Worm (Caenorhabditis elegans): ENCODE data around the gene F08B12.4.

The F08B12.4 gene

DNA sequence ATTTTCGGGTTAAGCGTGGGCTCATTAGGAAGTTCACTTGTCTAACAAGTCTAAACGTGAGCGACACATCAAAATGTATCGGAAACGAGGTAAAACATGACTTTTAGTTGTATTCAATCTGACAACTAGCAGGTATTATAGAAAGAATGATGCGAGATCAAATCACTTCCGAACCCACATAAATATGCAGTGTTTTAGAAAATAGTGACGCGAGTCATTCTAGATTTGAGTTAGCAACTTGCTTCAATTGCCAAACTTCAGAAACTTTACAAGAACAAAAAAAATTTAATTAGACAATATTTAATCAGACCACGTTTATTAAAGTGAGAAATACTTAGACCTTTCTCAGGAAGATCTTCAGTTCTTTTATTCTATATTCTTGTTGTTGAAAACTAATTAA, 49.1 kb upstream of the F08B12.4 start:
- no peak for TF ChIP-seq ztf-6 (GFP tag; IDR thresholded peaks at IDR 0.05)
- TF ChIP-seq ztf-22 (GFP tag; optimal IDR thresholded peaks at IDR 0.05) = no peak
- no peak for TF ChIP-seq K11D2.4 (GFP tag; IDR thresholded peaks at IDR 0.05)
- TF ChIP-seq sea-2 (GFP tag; IDR thresholded peaks at IDR 0.05) = no peak
- no peak for TF ChIP-seq lsy-27 (tag; optimal IDR thresholded peaks at IDR 0.05; ENCODE audit: borderline replicate concordance, insufficient read depth)
- no peak for TF ChIP-seq T07F8.4 (tag; optimal IDR thresholded peaks at IDR 0.05)
- TF ChIP-seq rcor-1 (GFP tag; IDR thresholded peaks at IDR 0.05) = no peak
- TF ChIP-seq rpc-1 (optimal IDR thresholded peaks at IDR 0.05) = no peak
- no peak for TF ChIP-seq rpc-1 (tag; optimal IDR thresholded peaks at IDR 0.05)
- no peak for TF ChIP-seq mxl-1 (tag; optimal IDR thresholded peaks at IDR 0.05)
- TF ChIP-seq hlh-26 (GFP tag; conservative IDR thresholded peaks at IDR 0.05) = no peak
- TF ChIP-seq F55B11.4 (tag; optimal IDR thresholded peaks at IDR 0.05; ENCODE audit: borderline replicate concordance, insufficient read depth) = no peak
- TF ChIP-seq B0261.1 (tag; optimal IDR thresholded peaks at IDR 0.05) = no peak
- TF ChIP-seq lsl-1 (GFP tag; optimal IDR thresholded peaks at IDR 0.05) = no peak
- no peak for TF ChIP-seq let-526 (GFP tag; IDR thresholded peaks at IDR 0.05)

DNA sequence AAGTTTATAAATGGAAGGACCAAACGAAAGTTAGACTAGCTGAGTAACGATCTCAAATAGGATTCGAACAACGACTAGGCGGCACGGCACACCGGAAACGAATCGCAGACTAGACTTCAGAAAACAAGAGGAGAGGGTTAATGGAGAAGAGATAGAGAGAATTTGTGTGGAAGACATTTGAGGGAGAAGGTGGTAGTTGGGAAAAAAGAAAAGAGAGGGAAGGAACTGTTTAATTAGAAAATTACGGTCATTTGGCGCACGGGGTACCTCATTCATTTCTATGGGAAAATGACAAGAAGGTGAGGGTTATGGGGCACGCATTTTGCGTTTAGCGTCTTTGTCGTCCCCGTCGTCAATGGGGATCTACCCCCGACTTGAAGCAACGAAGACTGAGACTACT, 46.7 kb upstream of the F08B12.4 start, which contains the start of gene F48C5.2:
TSS of gene F48C5.2 (minus strand) at position 101 of the 400 bp plus-strand sequence.
- TF ChIP-seq mel-28 (tag; optimal IDR thresholded peaks at IDR 0.05; ENCODE audit: borderline replicate concordance) (no peak), dpl-1 (GFP tag; optimal IDR thresholded peaks at IDR 0.05) (no peak), ceh-58 (GFP tag; IDR thresholded peaks at IDR 0.05) (no peak), nhr-80 (tag; optimal IDR thresholded peaks at IDR 0.05) (no peak)

DNA sequence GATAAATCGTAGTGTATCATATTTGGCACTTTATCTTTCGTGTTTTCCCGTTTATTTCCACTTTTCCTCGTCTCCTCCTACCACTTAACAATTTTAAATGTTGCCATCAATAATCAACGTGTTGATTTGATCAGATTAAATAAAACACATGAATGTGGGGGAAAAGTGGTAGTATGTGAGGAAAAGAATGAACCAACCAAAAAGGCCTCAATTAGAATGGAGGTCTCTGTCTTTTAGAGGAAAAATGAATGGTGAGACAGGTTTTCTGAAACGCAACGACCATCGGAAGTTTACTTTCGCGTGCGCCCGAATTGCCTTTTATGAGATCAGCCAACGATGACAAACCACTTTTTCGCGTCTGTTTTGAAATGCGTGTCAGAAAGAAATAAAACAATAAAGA, 44.8 kb upstream of the F08B12.4 start:
- no peak for TF ChIP-seq nhr-120 (GFP tag; IDR thresholded peaks at IDR 0.05)

DNA sequence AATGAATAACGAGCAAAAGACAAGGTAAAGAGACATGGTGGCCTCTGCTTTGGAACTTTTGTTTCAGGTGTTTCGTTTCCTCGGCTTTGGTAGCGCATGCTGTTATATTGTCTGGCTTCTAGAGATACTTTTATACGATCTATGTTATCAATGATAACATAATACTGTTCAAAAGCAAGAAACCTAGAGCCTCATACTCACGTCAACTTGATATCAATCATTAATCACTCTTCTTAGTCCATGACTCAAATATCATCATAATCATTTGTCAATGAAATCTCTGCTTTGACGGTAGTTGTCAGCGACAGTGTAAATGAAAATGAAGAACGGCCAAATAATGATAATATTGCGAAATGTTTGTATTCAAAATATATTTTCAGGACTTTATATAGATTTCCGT, 42.7 kb upstream of the F08B12.4 start:
- TF ChIP-seq cebp-2 (GFP tag; IDR thresholded peaks at IDR 0.05) = no peak
- TF ChIP-seq him-1 (tag; optimal IDR thresholded peaks at IDR 0.05) = no peak
- no peak for TF ChIP-seq attf-5 (GFP tag; optimal IDR thresholded peaks at IDR 0.05)
- no peak for TF ChIP-seq repo-1 (tag; optimal IDR thresholded peaks at IDR 0.05)
- TF ChIP-seq somi-1 (GFP tag; optimal IDR thresholded peaks at IDR 0.05) = peak; percentile 7
- no peak for TF ChIP-seq ztf-6 (GFP tag; IDR thresholded peaks at IDR 0.05)

DNA sequence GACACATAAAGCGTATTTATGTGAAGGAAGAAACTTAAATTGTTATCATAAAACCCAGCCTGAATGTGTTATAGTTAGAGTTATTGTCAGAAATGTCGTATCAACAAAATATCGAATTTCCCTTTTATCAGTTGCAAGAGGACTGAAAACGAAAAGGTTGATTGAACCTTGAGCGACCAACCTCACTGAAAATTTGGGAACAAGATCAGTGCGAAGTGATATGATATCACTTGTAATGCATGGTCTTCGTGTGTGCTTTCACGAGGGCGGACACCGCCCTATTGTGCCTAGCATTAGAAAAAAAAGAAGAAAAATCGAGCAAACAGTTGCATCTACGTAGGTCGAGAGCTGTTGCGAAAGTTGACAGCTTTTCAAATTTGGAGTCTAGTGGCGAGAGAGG, 40.2 kb upstream of the F08B12.4 start:
- TF ChIP-seq nhr-80 (tag; optimal IDR thresholded peaks at IDR 0.05) (peak; percentile 85), ztf-28 (GFP tag; IDR thresholded peaks at IDR 0.05) (no peak), F52B5.7 (tag; optimal IDR thresholded peaks at IDR 0.05) (no peak), nhr-120 (GFP tag; IDR thresholded peaks at IDR 0.05) (no peak), dox-1 (GFP tag; IDR thresholded peaks at IDR 0.05) (peak; percentile 29; the same call in 1 of the 2 replicates), B0035.1 (tag; optimal IDR thresholded peaks at IDR 0.05) (no peak), ceh-79 (tag; optimal IDR thresholded peaks at IDR 0.05) (no peak), pbrm-1 (GFP tag; IDR thresholded peaks at IDR 0.05) (0 out of 2 replicates have a peak, but pooled peaks have one; percentile 24), ets-4 (GFP tag; optimal IDR thresholded peaks at IDR 0.05) (peak; percentile 43), cebp-1 (GFP tag; IDR thresholded peaks at IDR 0.05) (no peak), cebp-1 (tag; optimal IDR thresholded peaks at IDR 0.05) (peak; percentile 72)

All from whole organism, young adult.